Worm (Caenorhabditis elegans): ENCODE data around the gene K08E3.2.

- TF ChIP-seq nhr-76 (tag; optimal IDR thresholded peaks at IDR 0.05) (no peak), snpc-4 (tag; optimal IDR thresholded peaks at IDR 0.05) (no peak), unc-39 (tag; optimal IDR thresholded peaks at IDR 0.05) (no peak), ces-1 (GFP tag; optimal IDR thresholded peaks at IDR 0.05) (no peak), unc-62 (GFP tag; optimal IDR thresholded peaks at IDR 0.05) (no peak), ceh-83 (GFP tag; optimal IDR thresholded peaks at IDR 0.05) (no peak), lin-13 (tag; optimal IDR thresholded peaks at IDR 0.05) (no peak), ztf-11 (tag; optimal IDR thresholded peaks at IDR 0.05) (no peak), lsy-2 (tag; optimal IDR thresholded peaks at IDR 0.05) (no peak), blmp-1 (tag; optimal IDR thresholded peaks at IDR 0.05) (no peak)
These were observed 18.7 kb downstream of the K08E3.2 start for ce11 chrIII:13729760-13730159.

Data from whole organism, mixed stage, embryonic.